Fruit fly (Drosophila melanogaster) ovary, adult (tissue): Measurements from ENCODE around the gene Antp.

Source experiments
- CG17801 ChIP-seq: fragments of 200-800 bp; optimal IDR thresholded peaks from 2 replicates; lab custom pipeline; 2019; ENCODE audit warnings: missing biosample characterization, mild to moderate bottlenecking, missing genetic modification characterization, moderate library complexity; ENCODE audit not compliant: partially characterized antibody

Gene Antp

dm6 chr3R:6994582-6995564 is 4.2 kb downstream of the Antp start:
- TF ChIP-seq CG17801 (GFP tag; lab: Kevin White, UChicago) = no peak

- no peak for TF ChIP-seq CG17801 (GFP tag; lab: Kevin White, UChicago)
Measured at dm6 chr3R:6991888-6992287, 7.1 kb downstream of the Antp start.

- TF ChIP-seq CG17801 (GFP tag; lab: Kevin White, UChicago) = no peak
Measured at dm6 chr3R:6990877-6991276, 8.2 kb downstream of the Antp start.

- no peak for TF ChIP-seq CG17801 (GFP tag; lab: Kevin White, UChicago)
Measured at dm6 chr3R:6989417-6989816, 9.6 kb downstream of the Antp start.

- TF ChIP-seq CG17801 (GFP tag; lab: Kevin White, UChicago) = no peak
Measured at dm6 chr3R:6983674-6984073, 15.4 kb downstream of the Antp start.

- no peak for TF ChIP-seq CG17801 (GFP tag; lab: Kevin White, UChicago)
Measured at dm6 chr3R:6978351-6978750, 20.7 kb downstream of the Antp start.

dm6 chr3R:6977114-6977513 is 21.9 kb downstream of the Antp start:
- TF ChIP-seq CG17801 (GFP tag; lab: Kevin White, UChicago) = no peak

- no peak for TF ChIP-seq CG17801 (GFP tag; lab: Kevin White, UChicago)
Measured at dm6 chr3R:6973305-6973704, 25.7 kb downstream of the Antp start.

dm6 chr3R:6970531-6970930 is 28.5 kb downstream of the Antp start:
- TF ChIP-seq CG17801 (GFP tag; lab: Kevin White, UChicago) = no peak

dm6 chr3R:6969926-6970325 is 29.1 kb downstream of the Antp start:
- no peak for TF ChIP-seq CG17801 (GFP tag; lab: Kevin White, UChicago)

dm6 chr3R:6968427-6968826 is 30.6 kb downstream of the Antp start:
- no peak for TF ChIP-seq CG17801 (GFP tag; lab: Kevin White, UChicago)

dm6 chr3R:6966557-6967093 is 32.4 kb downstream of the Antp start:
- no peak for TF ChIP-seq CG17801 (GFP tag; lab: Kevin White, UChicago)

dm6 chr3R:6963085-6963484 is 35.9 kb downstream of the Antp start:
- no peak for TF ChIP-seq CG17801 (GFP tag; lab: Kevin White, UChicago)

- TF ChIP-seq CG17801 (GFP tag; lab: Kevin White, UChicago) = no peak
Measured at dm6 chr3R:6960777-6961176, 38.3 kb downstream of the Antp start.

- TF ChIP-seq CG17801 (GFP tag; lab: Kevin White, UChicago) = no peak
Measured at dm6 chr3R:6958320-6958840, 40.6 kb downstream of the Antp start, which contains the start of gene CG46458. Gene CG46458 (minus strand): TSS chr3R:6958370.

- TF ChIP-seq CG17801 (GFP tag; lab: Kevin White, UChicago) = no peak
Measured at dm6 chr3R:6956749-6957148, 42.3 kb downstream of the Antp start.
